Fruit fly (Drosophila melanogaster) whole organism, embryonic: ENCODE data around the gene Rh4.
A peak's percentile ranks its signal among the peaks of the same experiment; 100 is the strongest.

Experiments
- Bgb ChIP-seq: fragments of 200-800 bp; sonication (Bioruptor generic); IDR thresholded peaks from 2 replicates; pipeline ENCODE4 v1.3.6; 2022; ENCODE audit warnings: missing biosample characterization, missing genetic modification characterization; ENCODE audit not compliant: partially characterized antibody
- CG10462 ChIP-seq: fragments of 200-800 bp; sonication (Bioruptor generic); optimal IDR thresholded peaks from 2 replicates; lab custom pipeline; 2016; ENCODE audit warnings: missing biosample characterization, missing genetic modification characterization
- CG11695 ChIP-seq: fragments of 200-800 bp; sonication (Bioruptor generic); IDR thresholded peaks from 3 replicates; pipeline ENCODE4 v1.3.6; 2022; ENCODE audit warnings: missing biosample characterization, missing genetic modification characterization
- CG12769 ChIP-seq: fragments of 200-800 bp; sonication (Bioruptor generic); optimal IDR thresholded peaks from 2 replicates; lab custom pipeline; 2019; ENCODE audit warnings: missing biosample characterization, mild to moderate bottlenecking, missing genetic modification characterization, moderate library complexity
- CG13424 ChIP-seq: fragments of 200-800 bp; sonication (Bioruptor generic); optimal IDR thresholded peaks from 2 replicates; lab custom pipeline; 2019; ENCODE audit warnings: missing biosample characterization, mild to moderate bottlenecking, missing genetic modification characterization, moderate library complexity
- CG16863 ChIP-seq: fragments of 200-800 bp; sonication (Bioruptor generic); optimal IDR thresholded peaks from 3 replicates; lab custom pipeline; 2016; ENCODE audit warnings: missing biosample characterization, missing genetic modification characterization
- CG17802 ChIP-seq: fragments of 200-800 bp; sonication (Bioruptor generic); optimal IDR thresholded peaks from 2 replicates; lab custom pipeline; 2018; ENCODE audit warnings: missing biosample characterization, mild to moderate bottlenecking, missing genetic modification characterization, moderate library complexity
- CG2712 ChIP-seq: fragments of 200-800 bp; optimal IDR thresholded peaks from 3 replicates; lab custom pipeline; 2019; ENCODE audit warnings: missing biosample characterization, mild to moderate bottlenecking, missing genetic modification characterization, moderate library complexity
- CG34376 ChIP-seq: fragments of 200-800 bp; sonication (Bioruptor generic); optimal IDR thresholded peaks from 2 replicates; lab custom pipeline; 2018; ENCODE audit warnings: missing biosample characterization, mild to moderate bottlenecking, missing genetic modification characterization
- CG34422 ChIP-seq: fragments of 200-800 bp; sonication (Bioruptor generic); IDR thresholded peaks from 3 replicates; pipeline ENCODE4 v1.3.6; 2022; ENCODE audit warnings: missing biosample characterization, missing genetic modification characterization
- CG4424 ChIP-seq: fragments of 200-800 bp; sonication (Bioruptor generic); optimal IDR thresholded peaks from 3 replicates; lab custom pipeline; 2016; ENCODE audit warnings: missing biosample characterization, missing genetic modification characterization
- CG9817 ChIP-seq: fragments of 200-800 bp; sonication (Bioruptor generic); optimal IDR thresholded peaks from 2 replicates; lab custom pipeline; 2018; ENCODE audit warnings: missing biosample characterization, mild to moderate bottlenecking, missing genetic modification characterization, moderate library complexity
- CrebB ChIP-seq: fragments of 200-800 bp; sonication (Bioruptor generic); optimal IDR thresholded peaks from 3 replicates; lab custom pipeline; 2018; ENCODE audit warnings: missing biosample characterization, mild to moderate bottlenecking, missing genetic modification characterization
- D19B ChIP-seq: fragments of 200-800 bp; sonication (Bioruptor generic); optimal IDR thresholded peaks from 2 replicates; lab custom pipeline; 2017; ENCODE audit warnings: missing biosample characterization, mild to moderate bottlenecking, missing genetic modification characterization
- Deaf1 ChIP-seq: fragments of 200-800 bp; optimal IDR thresholded peaks from 3 replicates; lab custom pipeline; 2019; ENCODE audit warnings: missing biosample characterization, mild to moderate bottlenecking, missing genetic modification characterization, moderate library complexity
- Drgx ChIP-seq: fragments of 200-800 bp; sonication (Bioruptor generic); IDR thresholded peaks from 2 replicates; pipeline ENCODE4 v1.3.6; 2022; ENCODE audit warnings: missing biosample characterization, missing genetic modification characterization
- Fer1 ChIP-seq: fragments of 200-800 bp; sonication (Bioruptor generic); optimal IDR thresholded peaks from 2 replicates; lab custom pipeline; 2017; ENCODE audit warnings: missing biosample characterization, mild to moderate bottlenecking, missing genetic modification characterization
- HHEX ChIP-seq: fragments of 200-800 bp; sonication (Bioruptor generic); optimal IDR thresholded peaks from 3 replicates; lab custom pipeline; 2017; ENCODE audit warnings: missing biosample characterization, mild to moderate bottlenecking, missing genetic modification characterization, missing genetic modification reagents
- Hmr ChIP-seq: fragments of 200-800 bp; sonication (Bioruptor generic); optimal IDR thresholded peaks from 3 replicates; lab custom pipeline; 2017; ENCODE audit warnings: mild to moderate bottlenecking, missing biosample characterization, missing genetic modification reagents, missing genetic modification characterization
- Hmx ChIP-seq: fragments of 200-800 bp; sonication (Bioruptor generic); optimal IDR thresholded peaks from 2 replicates; lab custom pipeline; 2016; ENCODE audit warnings: missing biosample characterization, missing genetic modification characterization
- MTF-1 ChIP-seq: fragments of 200-800 bp; sonication (Bioruptor generic); optimal IDR thresholded peaks from 2 replicates; lab custom pipeline; 2018; ENCODE audit warnings: missing biosample characterization, mild to moderate bottlenecking, missing genetic modification characterization, borderline replicate concordance
- NFAT ChIP-seq: fragments of 200-800 bp; sonication (Bioruptor generic); IDR thresholded peaks from 2 replicates; pipeline ENCODE4 v1.3.6; 2022; ENCODE audit warnings: missing biosample characterization, missing genetic modification characterization
- Rfx ChIP-seq: fragments of 200-800 bp; sonication (Bioruptor generic); IDR thresholded peaks from 2 replicates; pipeline ENCODE4 v1.3.6; 2022; ENCODE audit warnings: missing biosample characterization, missing genetic modification characterization
- Six4 ChIP-seq: fragments of 200-800 bp; sonication (Bioruptor generic); optimal IDR thresholded peaks from 2 replicates; lab custom pipeline; 2016; ENCODE audit warnings: missing biosample characterization, missing genetic modification characterization
- Sry-δ ChIP-seq: fragments of 200-800 bp; sonication (Bioruptor generic); optimal IDR thresholded peaks from 2 replicates; lab custom pipeline; 2016; ENCODE audit warnings: missing biosample characterization, missing genetic modification characterization
- Stat92E ChIP-seq, 3 experiments: fragments of >200 bp in 2 of 3; fragments of 200-800 bp in 1 of 3; sonication (Bioruptor generic) in 1 of 3; optimal IDR thresholded peaks; 2 replicates each; lab custom pipeline; 2017 to 2019; ENCODE audit warnings: missing biosample characterization in 3 of 3, missing genetic modification characterization in 3 of 3, mild to moderate bottlenecking in 1 of 3, moderate library complexity in 1 of 3
- abd-A ChIP-seq: fragments of 200-800 bp; sonication (Bioruptor generic); optimal IDR thresholded peaks from 3 replicates; lab custom pipeline; 2019; ENCODE audit warnings: missing biosample characterization, mild to moderate bottlenecking, missing genetic modification characterization, moderate library complexity
- az2 ChIP-seq: fragments of 200-800 bp; sonication (Bioruptor generic); optimal IDR thresholded peaks from 3 replicates; lab custom pipeline; 2016; ENCODE audit warnings: missing biosample characterization, missing genetic modification characterization
- bcd ChIP-seq: fragments of 200-800 bp; sonication (Bioruptor generic); optimal IDR thresholded peaks from 2 replicates; lab custom pipeline; 2017; ENCODE audit warnings: missing biosample characterization, mild to moderate bottlenecking, missing genetic modification characterization
- bigmax ChIP-seq: fragments of 200-800 bp; sonication (Bioruptor generic); optimal IDR thresholded peaks from 2 replicates; lab custom pipeline; 2018; ENCODE audit warnings: missing biosample characterization, mild to moderate bottlenecking, missing genetic modification characterization
- chinmo ChIP-seq: fragments of 200-800 bp; sonication (Bioruptor generic); IDR thresholded peaks from 4 replicates; pipeline ENCODE4 v1.3.6; 2022; ENCODE audit warnings: missing biosample characterization, missing genetic modification characterization; ENCODE audit not compliant: partially characterized antibody
- disco-r ChIP-seq: fragments of 200-800 bp; sonication (Bioruptor generic); optimal IDR thresholded peaks from 2 replicates; lab custom pipeline; 2016; ENCODE audit warnings: missing biosample characterization, missing genetic modification characterization
- dmrt11E ChIP-seq: fragments of 200-800 bp; sonication (Bioruptor generic); optimal IDR thresholded peaks from 3 replicates; lab custom pipeline; 2018; ENCODE audit warnings: missing biosample characterization, mild to moderate bottlenecking, missing genetic modification characterization, moderate library complexity
- gce ChIP-seq: fragments of 200-800 bp; sonication (Bioruptor generic); IDR thresholded peaks from 3 replicates; pipeline ENCODE4 v1.3.6; 2022; ENCODE audit warnings: missing biosample characterization, missing genetic modification characterization
- jumu ChIP-seq: fragments of 200-800 bp; sonication (Bioruptor generic); optimal IDR thresholded peaks from 3 replicates; lab custom pipeline; 2016; ENCODE audit warnings: missing biosample characterization, missing genetic modification characterization
- kay ChIP-seq: fragments of 200-800 bp; sonication (Bioruptor generic); optimal IDR thresholded peaks from 2 replicates; lab custom pipeline; 2016; ENCODE audit warnings: missing biosample characterization, missing genetic modification characterization
- nom ChIP-seq: fragments of 200-800 bp; sonication (Bioruptor generic); optimal IDR thresholded peaks from 2 replicates; lab custom pipeline; 2017; ENCODE audit warnings: missing biosample characterization, missing genetic modification characterization, mild to moderate bottlenecking, moderate library complexity, missing genetic modification reagents
- otp ChIP-seq: fragments of 200-800 bp; sonication (Bioruptor generic); IDR thresholded peaks from 3 replicates; pipeline ENCODE4, ENCODE4 v1.3.6; 2022; ENCODE audit warnings: missing biosample characterization, missing genetic modification characterization
- slp2 ChIP-seq: fragments of 200-800 bp; sonication (Bioruptor generic); optimal IDR thresholded peaks from 2 replicates; lab custom pipeline; 2016; ENCODE audit warnings: missing biosample characterization, missing genetic modification characterization
- vvl ChIP-seq: fragments of 200-800 bp; sonication (Bioruptor generic); IDR thresholded peaks from 2 replicates; pipeline ENCODE4 v1.3.6; 2022; ENCODE audit warnings: missing biosample characterization, missing genetic modification characterization
- zfh1 ChIP-seq: fragments of 200-800 bp; sonication (Bioruptor generic); IDR thresholded peaks from 3 replicates; pipeline ENCODE4 v1.3.6; 2022; ENCODE audit warnings: missing biosample characterization, missing genetic modification characterization

The Rh4 gene

DNA sequence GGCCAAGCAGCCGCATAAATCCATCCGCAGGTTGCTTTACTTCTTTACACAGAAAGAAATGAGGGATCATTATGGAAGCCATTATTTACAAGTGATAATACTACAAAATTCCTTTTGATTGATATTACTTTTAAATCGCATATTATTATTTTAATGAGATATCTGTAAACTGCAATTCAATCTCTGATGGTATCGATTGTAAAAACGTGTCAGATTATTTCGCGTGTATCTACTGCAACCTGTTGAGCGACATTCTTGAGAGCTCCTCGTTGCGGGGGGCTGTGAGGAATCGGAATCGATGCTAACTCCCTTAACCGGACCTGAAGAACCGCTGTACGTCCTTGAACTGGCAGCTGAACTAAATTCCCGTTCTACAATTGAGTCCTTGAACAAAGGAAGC lies 44.3 kb downstream of the Rh4 start (continued):
- TF ChIP-seq dmrt11E (tag; lab: Kevin White, UChicago) (peak; percentile 22), bigmax (no peak), Six4 (GFP tag; lab: Kevin White, UChicago) (no peak), Fer1 (GFP tag; lab: Kevin White, UChicago) (no peak), abd-A (tag; lab: Kevin White, UChicago) (no peak), nom (peak; percentile 93), gce (GFP tag; lab: Robert Waterston, UW) (no peak), Stat92E (GFP tag; optimal IDR thresholded peaks at IDR 0.05; lab: Kevin White, UChicago) (no peak), MTF-1 (GFP tag; lab: Kevin White, UChicago) (no peak), CrebB (tag; lab: Kevin White, UChicago) (no peak), jumu (GFP tag; lab: Kevin White, UChicago) (no peak), disco-r (GFP tag; lab: Kevin White, UChicago) (no peak), bcd (no peak), CG34376 (no peak), zfh1 (GFP tag; lab: Robert Waterston, UW) (no peak), CG11695 (no peak), az2 (GFP tag; lab: Kevin White, UChicago) (no peak), Drgx (GFP tag; lab: Robert Waterston, UW) (peak; percentile 63), otp (GFP tag; lab: Robert Waterston, UW) (no peak), CG13424 (tag; lab: Kevin White, UChicago) (no peak), CG17802 (tag; lab: Kevin White, UChicago) (no peak), Rfx (GFP tag; lab: Robert Waterston, UW) (no peak), Sry-δ (GFP tag; lab: Kevin White, UChicago) (no peak), HHEX (GFP tag; lab: Kevin White, UChicago) (no peak), CG2712 (peak; percentile 9), CG12769 (tag; lab: Kevin White, UChicago) (no peak), CG16863 (no peak), Bgb (no peak), Hmx (GFP tag; lab: Kevin White, UChicago) (no peak), CG4424 (GFP tag; lab: Kevin White, UChicago) (no peak), kay (GFP tag; lab: Kevin White, UChicago) (no peak), CG9817 (tag; lab: Kevin White, UChicago) (no peak), slp2 (GFP tag; lab: Kevin White, UChicago) (no peak), CG34422 (GFP tag; lab: Robert Waterston, UW) (no peak), D19B (GFP tag; lab: Kevin White, UChicago) (no peak)

DNA sequence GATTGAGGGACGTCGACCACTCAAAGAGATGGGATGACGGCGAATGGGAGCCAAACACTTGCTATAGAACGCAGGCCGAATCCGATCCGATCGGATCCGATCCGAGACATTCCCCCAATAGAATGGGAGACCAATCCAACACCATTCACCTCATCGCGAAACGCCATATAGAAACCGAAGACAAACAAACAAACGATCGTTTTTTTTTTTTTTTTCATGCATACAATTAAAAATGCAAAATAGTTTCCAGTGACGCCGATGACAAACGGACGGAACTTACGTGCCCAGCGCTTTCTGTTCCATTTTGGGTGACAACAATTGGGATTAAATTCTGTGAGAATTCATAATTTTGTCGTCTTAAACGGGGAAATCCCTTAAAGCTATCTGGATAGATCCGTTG lies 48.3 kb downstream of the Rh4 start:
- no peak for TF ChIP-seq Hmr
- TF ChIP-seq CG10462 (GFP tag; lab: Kevin White, UChicago), result no peak
- 0 out of 2 replicates have a peak, but pooled peaks have one; percentile 27 for TF ChIP-seq NFAT
- TF ChIP-seq chinmo, result peak; percentile 77; the same call in 2 of the 4 replicates
- TF ChIP-seq Deaf1 (tag; lab: Kevin White, UChicago), result peak; percentile 12
- peak; percentile 70 for TF ChIP-seq vvl
